Fruit fly (Drosophila melanogaster): ENCODE results near the gene CG34302.
A peak's percentile ranks its signal among the peaks of the same experiment; 100 is the strongest.

CG34302 gene

dm6 chr3R:9868538-9869398 lies 45.1 kb upstream of the CG34302 start (continued):
- no peak for TF ChIP-seq CG10147 (GFP tag; optimal IDR thresholded peaks at IDR 0.05)
- TF ChIP-seq Hey (tag; optimal IDR thresholded peaks at IDR 0.05), result no peak
- no peak for TF ChIP-seq Hand (GFP tag; optimal IDR thresholded peaks at IDR 0.05)
- TF ChIP-seq phol (tag; optimal IDR thresholded peaks at IDR 0.05), result peak; percentile 21
- TF ChIP-seq Tbp (GFP tag; optimal IDR thresholded peaks at IDR 0.05), result peak; percentile 16
- peak; percentile 21; the same call in 1 of the 3 replicates for TF ChIP-seq ci (GFP tag; IDR thresholded peaks at IDR 0.05)
- no peak for TF ChIP-seq CG32767 (GFP tag; IDR thresholded peaks at IDR 0.05)
- TF ChIP-seq aop (GFP tag; IDR thresholded peaks at IDR 0.05), result no peak
- no peak for TF ChIP-seq Dfd (GFP tag; optimal IDR thresholded peaks at IDR 0.05)
- no peak for TF ChIP-seq ATbp (GFP tag; optimal IDR thresholded peaks at IDR 0.05)
- TF ChIP-seq Nf-YC (tag; optimal IDR thresholded peaks at IDR 0.05), result no peak
- no peak for TF ChIP-seq Dip2 (GFP tag; IDR thresholded peaks at IDR 0.05)
- TF ChIP-seq CG18619 (GFP tag; optimal IDR thresholded peaks at IDR 0.05), result no peak
- no peak for TF ChIP-seq Atf6 (GFP tag; IDR thresholded peaks at IDR 0.05)
- peak; percentile 18 for TF ChIP-seq Asciz (GFP tag; optimal IDR thresholded peaks at IDR 0.05)
- 0 out of 2 replicates have a peak, but pooled peaks have one; percentile 9 for TF ChIP-seq CG17328 (GFP tag; IDR thresholded peaks at IDR 0.05)
- no peak for TF ChIP-seq Lpt (GFP tag; optimal IDR thresholded peaks at IDR 0.05)
- no peak for TF ChIP-seq CG18599 (GFP tag; optimal IDR thresholded peaks at IDR 0.05)
- no peak for TF ChIP-seq D19B (GFP tag; optimal IDR thresholded peaks at IDR 0.05)
- no peak for TF ChIP-seq chn (GFP tag; optimal IDR thresholded peaks at IDR 0.05)
- no peak for TF ChIP-seq chm (GFP tag; IDR thresholded peaks at IDR 0.05)
- peak; percentile 55 for TF ChIP-seq HmgZ (tag; optimal IDR thresholded peaks at IDR 0.05)
- no peak for TF ChIP-seq CG8944 (GFP tag; optimal IDR thresholded peaks at IDR 0.05)
- TF ChIP-seq fd64A (GFP tag; optimal IDR thresholded peaks at IDR 0.05), result no peak
- TF ChIP-seq prd (optimal IDR thresholded peaks at IDR 0.05), result no peak
- TF ChIP-seq prd (GFP tag; IDR thresholded peaks at IDR 0.05), result no peak
- TF ChIP-seq chinmo (GFP tag; IDR thresholded peaks at IDR 0.05; ENCODE audit: partially characterized antibody), result no peak
- no peak for TF ChIP-seq CG11696 (GFP tag; IDR thresholded peaks at IDR 0.05)
- no peak for TF ChIP-seq mam (GFP tag; optimal IDR thresholded peaks at IDR 0.05)
- TF ChIP-seq CG7271 (tag; optimal IDR thresholded peaks at IDR 0.05), result peak; percentile 36
- no peak for TF ChIP-seq CG11085 (GFP tag; IDR thresholded peaks at IDR 0.05)
- peak; percentile 0 for TF ChIP-seq CG13894 (tag; optimal IDR thresholded peaks at IDR 0.05)
- no peak for TF ChIP-seq Eip74EF (GFP tag; optimal IDR thresholded peaks at IDR 0.05)
- no peak for TF ChIP-seq pfk (GFP tag; optimal IDR thresholded peaks at IDR 0.05)
- no peak for TF ChIP-seq CG15601 (tag; optimal IDR thresholded peaks at IDR 0.05)
- TF ChIP-seq Xrp1 (GFP tag; IDR thresholded peaks at IDR 0.05), result peak; percentile 5; the same call in 1 of the 2 replicates
- TF ChIP-seq crol (GFP tag; IDR thresholded peaks at IDR 0.05), result no peak
- TF ChIP-seq Hmx (GFP tag; optimal IDR thresholded peaks at IDR 0.05), result no peak
- TF ChIP-seq Fer2 (tag; optimal IDR thresholded peaks at IDR 0.05), result no peak
- no peak for TF ChIP-seq kay (GFP tag; optimal IDR thresholded peaks at IDR 0.05)
- no peak for TF ChIP-seq bowl (GFP tag; IDR thresholded peaks at IDR 0.05)
- TF ChIP-seq Lhr (GFP tag; optimal IDR thresholded peaks at IDR 0.05), result peak; percentile 54
- TF ChIP-seq fd102C (GFP tag; optimal IDR thresholded peaks at IDR 0.05), result no peak
- no peak for TF ChIP-seq da (GFP tag; optimal IDR thresholded peaks at IDR 0.05)
- no peak for TF ChIP-seq unpg (GFP tag; optimal IDR thresholded peaks at IDR 0.05)
- no peak for TF ChIP-seq ac (GFP tag; optimal IDR thresholded peaks at IDR 0.05)
- no peak for TF ChIP-seq CG13123 (GFP tag; optimal IDR thresholded peaks at IDR 0.05)
- no peak for TF ChIP-seq Jarid2 (GFP tag; optimal IDR thresholded peaks at IDR 0.05)
- TF ChIP-seq en (GFP tag; optimal IDR thresholded peaks at IDR 0.05), result no peak
- no peak for TF ChIP-seq bigmax (GFP tag; optimal IDR thresholded peaks at IDR 0.05)

Data from whole organism, embryonic.